Fruit fly (Drosophila melanogaster): ENCODE results near the gene Pdp1.

The Pdp1 gene

DNA sequence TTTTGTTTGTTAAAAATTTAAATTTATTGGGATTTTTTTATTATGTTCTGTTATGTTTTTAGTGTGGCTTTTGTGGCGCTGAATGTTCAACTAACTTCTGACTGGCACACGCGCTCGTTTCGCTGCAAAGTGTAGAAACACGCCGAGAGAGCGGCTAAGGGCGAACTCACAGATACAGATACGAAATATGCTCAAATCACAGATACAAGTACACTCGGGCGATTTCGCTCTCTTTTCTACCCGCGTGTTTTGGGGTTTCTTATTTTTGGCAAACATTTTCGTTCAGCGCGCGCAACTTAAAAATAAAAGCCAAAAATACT lies 11.8 kb downstream of the Pdp1 start:
- TF ChIP-seq rgr (GFP tag; optimal IDR thresholded peaks at IDR 0.05) (no peak), HLH106 (tag; optimal IDR thresholded peaks at IDR 0.05) (no peak), lola (GFP tag; optimal IDR thresholded peaks at IDR 0.05) (no peak), Rel (GFP tag; optimal IDR thresholded peaks at IDR 0.05) (no peak), Rel (tag; optimal IDR thresholded peaks at IDR 0.05) (peak; percentile 1), sage (GFP tag; optimal IDR thresholded peaks at IDR 0.05) (no peak), Dif (GFP tag; optimal IDR thresholded peaks at IDR 0.05; ENCODE audit: partially characterized antibody) (peak; percentile 47), dl (GFP tag; optimal IDR thresholded peaks at IDR 0.05; ENCODE audit: insufficient read depth in 1 of 2, partially characterized antibody in 2 of 2) (peak; percentile 8 to 34), GATAd (GFP tag; optimal IDR thresholded peaks at IDR 0.05) (no peak), Vsx2 (GFP tag; optimal IDR thresholded peaks at IDR 0.05; ENCODE audit: partially characterized antibody) (no peak), usp (GFP tag; optimal IDR thresholded peaks at IDR 0.05) (no peak), dmrt93B (GFP tag; optimal IDR thresholded peaks at IDR 0.05) (no peak), Hnf4 (GFP tag; optimal IDR thresholded peaks at IDR 0.05) (no peak), tai (GFP tag; optimal IDR thresholded peaks at IDR 0.05) (no peak)

DNA sequence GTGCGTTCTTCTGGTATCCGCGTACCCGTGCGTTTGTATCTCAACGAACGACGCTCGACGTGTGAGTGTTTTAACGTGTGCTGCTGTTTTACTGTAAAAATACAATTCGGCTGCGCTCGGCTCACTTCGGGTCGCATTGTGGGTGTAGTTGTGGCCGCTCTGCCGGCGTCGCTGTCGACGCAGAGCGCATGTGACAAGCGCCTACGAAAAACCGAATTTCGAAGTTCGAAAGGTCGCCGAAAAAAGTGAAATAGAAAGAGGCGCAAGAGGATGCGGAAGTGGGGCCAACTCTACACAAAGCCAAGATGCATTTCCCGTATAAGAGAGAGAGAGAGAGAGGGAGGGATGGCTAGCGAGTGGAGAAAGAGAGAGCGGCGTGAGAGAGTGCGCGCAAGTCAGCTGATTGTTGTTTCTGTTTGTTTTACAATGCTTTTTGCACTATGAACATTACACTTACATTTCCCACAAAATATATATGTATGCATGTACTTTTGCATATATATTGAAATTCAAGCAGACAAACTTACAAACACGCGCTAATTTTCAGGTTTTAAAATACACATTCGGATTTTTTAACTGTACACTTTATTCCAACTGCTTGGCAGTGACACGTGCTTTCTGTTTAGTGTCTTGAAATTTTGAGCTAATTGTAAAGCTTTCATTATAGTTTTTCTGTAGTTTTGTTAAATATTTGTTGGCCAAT lies 12.3 kb downstream of the Pdp1 start:
- TF ChIP-seq CG32264 (GFP tag; optimal IDR thresholded peaks at IDR 0.05) = no peak
- no peak for TF ChIP-seq Rel (GFP tag; optimal IDR thresholded peaks at IDR 0.05)
- peak; percentile 17 for TF ChIP-seq Rel (tag; optimal IDR thresholded peaks at IDR 0.05)
- no peak for TF ChIP-seq sv (GFP tag; optimal IDR thresholded peaks at IDR 0.05)
- peak; percentile 73 for TF ChIP-seq Hr83 (GFP tag; optimal IDR thresholded peaks at IDR 0.05; ENCODE audit: poor library complexity, severe bottlenecking)
- peak; percentile 49 for TF ChIP-seq sage (GFP tag; optimal IDR thresholded peaks at IDR 0.05)
- peak; percentile 37 for TF ChIP-seq Dif (GFP tag; optimal IDR thresholded peaks at IDR 0.05; ENCODE audit: partially characterized antibody)
- peak; percentile 21 for TF ChIP-seq Hnf4 (GFP tag; optimal IDR thresholded peaks at IDR 0.05)
- peak; percentile 46 for TF ChIP-seq Sp1 (GFP tag; optimal IDR thresholded peaks at IDR 0.05)
- peak; percentile 16 for TF ChIP-seq Vsx2 (GFP tag; optimal IDR thresholded peaks at IDR 0.05; ENCODE audit: partially characterized antibody)
- no peak for TF ChIP-seq rgr (GFP tag; optimal IDR thresholded peaks at IDR 0.05)
- TF ChIP-seq CG9705 (GFP tag; optimal IDR thresholded peaks at IDR 0.05) = peak; percentile 13
- TF ChIP-seq dl (GFP tag; optimal IDR thresholded peaks at IDR 0.05; ENCODE audit: insufficient read depth in 1 of 2, partially characterized antibody in 2 of 2) = peak in 1 of 2 experiments; percentile 11
- no peak for TF ChIP-seq Hr78 (GFP tag; optimal IDR thresholded peaks at IDR 0.05)
- TF ChIP-seq foxo (GFP tag; optimal IDR thresholded peaks at IDR 0.05) = no peak
- TF ChIP-seq h (GFP tag; optimal IDR thresholded peaks at IDR 0.05) = peak; percentile 8

DNA sequence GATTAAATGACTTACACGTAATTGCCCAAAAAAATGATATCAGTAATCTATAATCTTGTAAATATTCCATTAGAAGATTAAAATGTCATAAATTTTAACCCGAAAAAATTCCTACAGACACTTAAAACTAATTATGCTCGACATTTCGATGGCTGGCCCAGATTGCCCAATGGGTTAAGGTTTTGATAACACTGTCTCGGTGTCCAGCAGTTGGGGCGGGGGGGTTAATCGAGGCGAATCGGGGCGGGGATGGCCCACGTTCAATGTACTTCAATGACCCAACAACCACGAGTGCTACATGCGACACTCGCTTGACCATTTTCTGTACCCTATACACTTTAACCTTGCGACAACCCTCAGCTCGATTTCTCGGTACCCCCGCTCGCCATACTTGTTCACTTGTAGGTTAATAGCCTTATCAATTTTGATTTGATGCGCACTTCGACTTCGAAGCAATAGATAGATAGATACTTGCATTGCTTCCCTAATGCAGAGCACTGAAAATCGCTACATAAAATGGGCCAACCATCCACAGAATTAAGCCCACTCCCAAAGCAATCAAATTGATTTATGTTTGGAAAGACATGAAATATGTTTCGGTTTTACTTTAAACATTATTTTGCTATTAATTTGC lies 14.8 kb downstream of the Pdp1 start:
- TF ChIP-seq lola (GFP tag; optimal IDR thresholded peaks at IDR 0.05) (no peak), br (GFP tag; optimal IDR thresholded peaks at IDR 0.05) (no peak), Dif (GFP tag; optimal IDR thresholded peaks at IDR 0.05; ENCODE audit: partially characterized antibody) (no peak), psq (GFP tag; optimal IDR thresholded peaks at IDR 0.05) (no peak), dmrt93B (GFP tag; optimal IDR thresholded peaks at IDR 0.05) (no peak), sage (GFP tag; optimal IDR thresholded peaks at IDR 0.05) (no peak), Abd-B (GFP tag; optimal IDR thresholded peaks at IDR 0.05) (no peak), h (GFP tag; optimal IDR thresholded peaks at IDR 0.05) (no peak)

DNA sequence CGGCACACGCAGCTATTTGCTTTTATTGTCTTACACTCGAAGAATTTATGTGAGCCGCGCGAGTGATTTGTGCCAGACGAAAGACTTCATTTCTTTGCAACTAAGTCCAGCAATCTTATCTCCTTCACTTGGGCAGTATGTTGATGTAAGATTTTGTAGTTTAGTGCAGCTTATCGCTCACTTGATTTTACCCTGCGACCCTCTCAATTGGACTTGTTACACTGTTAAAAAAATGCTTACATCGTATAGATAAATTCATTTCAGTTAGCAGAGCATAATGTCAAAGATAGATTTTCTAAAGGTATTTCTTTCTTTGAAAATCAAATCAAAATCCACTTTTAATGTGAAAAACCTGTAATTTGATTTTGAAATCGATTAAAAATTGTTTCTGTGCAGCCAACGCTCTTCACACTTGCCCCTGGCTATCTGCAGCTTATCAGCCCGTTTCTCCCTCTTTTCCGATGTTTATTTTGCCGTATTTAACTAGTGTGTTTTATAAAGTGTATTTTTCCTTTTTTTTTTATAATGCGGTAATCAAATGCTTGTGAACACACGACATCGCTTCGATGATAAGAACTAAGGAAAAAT lies 16.3 kb downstream of the Pdp1 start:
- TF ChIP-seq h (GFP tag; optimal IDR thresholded peaks at IDR 0.05) (peak; percentile 80), sv (GFP tag; optimal IDR thresholded peaks at IDR 0.05) (peak; percentile 69), tai (GFP tag; optimal IDR thresholded peaks at IDR 0.05) (peak; percentile 58), Vsx2 (GFP tag; optimal IDR thresholded peaks at IDR 0.05; ENCODE audit: partially characterized antibody) (no peak), Hnf4 (GFP tag; optimal IDR thresholded peaks at IDR 0.05) (peak; percentile 48), brk (GFP tag; optimal IDR thresholded peaks at IDR 0.05) (no peak), N (GFP tag; optimal IDR thresholded peaks at IDR 0.05) (no peak), Abd-B (GFP tag; optimal IDR thresholded peaks at IDR 0.05) (no peak), psq (GFP tag; optimal IDR thresholded peaks at IDR 0.05) (peak; percentile 54), Rel (GFP tag; optimal IDR thresholded peaks at IDR 0.05) (no peak), Rel (tag; optimal IDR thresholded peaks at IDR 0.05) (no peak), fru (GFP tag; optimal IDR thresholded peaks at IDR 0.05) (peak; percentile 86), OdsH (GFP tag; optimal IDR thresholded peaks at IDR 0.05) (peak; percentile 67), dmrt93B (GFP tag; optimal IDR thresholded peaks at IDR 0.05) (peak; percentile 3), Dfd (GFP tag; optimal IDR thresholded peaks at IDR 0.05) (no peak), CG9705 (GFP tag; optimal IDR thresholded peaks at IDR 0.05) (no peak), br (GFP tag; optimal IDR thresholded peaks at IDR 0.05) (peak; percentile 54), ey (GFP tag; optimal IDR thresholded peaks at IDR 0.05) (peak; percentile 73), Sp1 (GFP tag; optimal IDR thresholded peaks at IDR 0.05) (peak; percentile 7), rgr (GFP tag; optimal IDR thresholded peaks at IDR 0.05) (peak; percentile 73), woc (GFP tag; optimal IDR thresholded peaks at IDR 0.05) (peak; percentile 22), foxo (GFP tag; optimal IDR thresholded peaks at IDR 0.05) (peak in 1 of 2 experiments; percentile 77), HLH106 (tag; optimal IDR thresholded peaks at IDR 0.05) (peak; percentile 22)

Measured in whole organism, wandering third instar larva.